Worm (Caenorhabditis elegans) whole organism, dauer: ENCODE measurements around the gene C44H4.4.
"Not testable (repeated sequence)": the region's sequence is repeated elsewhere in the genome, so short reads cannot be mapped to it uniquely, and the experiment has no call there.

Experiments
- unc-62 ChIP-seq: sonication (generic microtip); optimal IDR thresholded peaks from 2 replicates; lab custom pipeline; 2017; ENCODE audit warnings: missing biosample characterization, missing genetic modification reagents, missing genetic modification characterization

C44H4.4 gene

DNA sequence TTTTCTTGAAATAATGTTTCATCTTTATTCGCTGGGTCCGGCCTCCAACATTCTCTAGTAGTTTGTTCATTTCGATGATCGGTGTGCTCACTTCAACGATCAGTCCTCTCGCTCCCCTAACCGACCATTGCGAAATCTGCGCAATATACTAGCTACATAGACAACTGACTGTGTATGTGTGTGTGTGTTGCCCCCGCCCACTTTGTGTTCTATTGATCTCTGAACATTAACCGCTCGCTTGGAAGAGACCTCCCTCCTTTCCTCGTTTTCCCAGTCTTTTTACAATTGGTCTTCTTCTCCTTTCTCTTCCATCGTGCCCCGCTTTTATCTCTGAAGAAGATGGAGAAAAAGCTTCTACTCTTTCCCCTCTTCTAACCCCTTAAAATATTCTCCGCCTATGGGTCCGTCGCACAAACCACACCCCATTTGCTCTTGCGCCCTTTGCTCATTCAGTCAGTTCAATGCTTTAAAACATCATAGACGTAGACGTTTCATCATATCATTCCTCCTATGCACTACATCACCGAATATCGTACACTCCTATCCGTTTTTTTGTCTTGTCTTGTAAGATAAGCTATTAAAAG is 31.5 kb downstream of the C44H4.4 start:
- TF ChIP-seq unc-62 (GFP tag; lab: Kevin White, UChicago), result no peak

DNA sequence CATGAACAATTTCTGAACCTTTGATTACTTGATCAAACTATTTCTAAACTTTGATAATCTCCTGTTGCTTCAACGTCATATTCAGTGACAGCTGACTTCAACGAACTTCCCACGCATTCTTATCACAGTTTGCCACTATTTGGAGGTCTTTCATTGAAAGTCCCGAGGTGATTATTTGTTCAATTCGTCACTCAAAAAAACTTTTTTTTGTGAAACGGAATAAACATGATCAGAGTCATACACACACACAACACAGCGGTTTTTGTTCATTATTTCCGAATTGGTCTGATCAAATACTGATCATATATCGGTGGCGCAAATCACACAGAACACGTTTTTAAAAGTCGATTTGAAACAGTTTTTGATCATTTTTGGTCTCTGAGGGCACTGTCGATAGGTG is 32.5 kb downstream of the C44H4.4 start:
- no peak for TF ChIP-seq unc-62 (GFP tag; lab: Kevin White, UChicago)

ce11 chrX:14549709-14550199 is 39.1 kb downstream of the C44H4.4 start, which contains the start of gene ram-5:
TSS of gene ram-5 (plus strand) at chrX:14550149.
- no peak for TF ChIP-seq unc-62 (GFP tag; lab: Kevin White, UChicago)

- TF ChIP-seq unc-62 (GFP tag; lab: Kevin White, UChicago), result no peak
Observed at ce11 chrX:14545543-14545942, 43.4 kb downstream of the C44H4.4 start, which contains the start of gene enri-2. TSS of gene enri-2 (plus strand) at chrX:14545843.

DNA sequence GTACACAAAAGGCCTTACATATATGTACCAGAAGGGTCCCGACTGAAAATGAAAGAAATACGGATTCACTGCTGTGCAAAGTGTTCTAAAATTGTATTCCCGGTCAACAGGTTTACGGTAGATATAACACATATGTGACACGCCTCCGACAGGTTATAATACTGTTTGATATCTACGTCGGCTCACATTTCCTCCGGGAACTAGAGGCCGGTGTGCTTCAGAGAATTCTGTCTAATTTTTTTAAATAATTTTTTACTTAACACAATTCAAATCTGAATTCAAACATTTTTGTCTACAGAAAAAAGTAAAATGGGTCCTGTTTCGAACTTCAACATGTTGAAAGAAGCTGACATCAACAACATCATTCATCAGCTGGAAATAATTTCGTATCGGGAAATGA is 45.7 kb downstream of the C44H4.4 start, which contains the start of gene T24C2.3:
Gene T24C2.3, plus strand, starts transcription at position 301 of the 400 bp plus-strand sequence.
- TF ChIP-seq unc-62 (GFP tag; lab: Kevin White, UChicago), result no peak

ce11 chrX:14541992-14542391 is 46.9 kb downstream of the C44H4.4 start, which contains the start of gene fbxa-81:
TSS of gene fbxa-81 (minus strand) at chrX:14542092.
- TF ChIP-seq unc-62 (GFP tag; lab: Kevin White, UChicago), result no peak

DNA sequence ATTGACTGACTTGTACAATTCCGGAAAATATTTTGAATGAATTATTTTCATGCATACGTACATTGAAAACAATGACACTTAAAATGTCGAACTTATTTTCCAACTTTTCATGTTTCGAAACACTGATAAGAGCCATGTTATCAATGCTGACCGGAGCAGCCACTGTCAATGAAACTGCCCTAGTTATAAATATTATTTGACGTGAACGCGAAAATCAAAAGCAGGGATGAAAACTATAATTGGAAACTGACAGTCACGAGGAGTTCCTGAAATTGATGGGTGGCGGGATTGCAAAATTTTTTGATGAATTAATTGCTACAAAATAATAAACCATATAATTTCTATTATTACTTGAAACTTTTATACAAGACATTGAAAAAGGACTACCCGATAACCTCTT is 49.4 kb downstream of the C44H4.4 start:
- TF ChIP-seq unc-62 (GFP tag; lab: Kevin White, UChicago), result no peak

DNA sequence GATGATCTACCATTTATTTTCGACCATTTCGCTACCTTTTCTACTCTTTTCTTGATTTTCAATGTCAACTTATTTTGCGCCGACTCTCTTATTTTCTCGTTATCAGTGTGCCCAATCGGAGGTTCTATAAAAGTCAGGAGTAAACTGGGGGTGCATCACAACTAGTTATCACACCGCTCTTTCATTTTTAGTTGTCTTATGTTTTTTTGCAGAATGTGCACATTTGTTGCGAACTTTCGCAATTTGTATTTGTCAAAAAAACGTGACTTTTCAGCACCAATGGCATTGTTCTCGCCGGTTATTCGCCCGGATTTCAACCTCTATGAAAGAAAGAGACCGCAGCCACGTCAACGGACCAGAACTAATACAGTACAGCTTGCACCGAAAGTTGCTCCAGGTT is 51.3 kb downstream of the C44H4.4 start:
- no peak for TF ChIP-seq unc-62 (GFP tag; lab: Kevin White, UChicago)

DNA sequence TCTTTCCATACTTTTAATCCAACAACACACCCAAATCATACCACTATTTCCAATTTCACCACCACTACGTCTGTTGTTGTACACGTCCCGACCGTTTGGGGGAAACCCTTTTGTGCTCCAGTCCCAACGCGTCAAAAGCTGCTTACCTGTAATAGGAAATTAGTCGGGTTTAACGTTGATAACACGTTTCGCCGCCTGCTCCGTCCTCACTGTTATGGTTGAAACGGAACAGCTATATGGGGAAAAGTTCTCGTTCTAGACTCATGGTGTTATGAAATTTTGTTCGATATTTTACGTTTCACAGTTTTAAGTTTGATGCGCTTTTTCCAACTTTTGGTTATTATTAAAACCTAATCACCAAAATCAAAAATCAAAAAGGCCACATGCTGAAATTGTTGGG is 53.0 kb downstream of the C44H4.4 start:
- no peak for TF ChIP-seq unc-62 (GFP tag; lab: Kevin White, UChicago)

DNA sequence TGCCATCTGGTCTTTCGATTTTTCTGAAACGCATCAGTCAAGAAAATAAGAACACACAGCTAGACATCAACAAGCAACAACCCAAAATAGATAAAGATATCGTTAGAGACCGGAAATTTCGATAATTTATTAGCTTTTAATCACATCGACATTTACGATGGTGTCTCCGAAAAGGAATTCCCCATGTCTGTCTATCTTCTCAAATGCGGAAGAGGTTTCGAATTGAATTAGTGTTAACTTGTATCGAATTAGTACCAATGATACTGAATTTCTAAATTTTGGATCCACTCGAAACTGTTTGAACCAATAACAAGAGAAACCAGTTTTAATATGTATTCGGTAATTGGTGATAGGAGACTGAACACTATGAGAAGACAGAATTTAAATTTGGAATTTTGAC is 54.3 kb downstream of the C44H4.4 start:
- TF ChIP-seq unc-62 (GFP tag; lab: Kevin White, UChicago), result no peak

ce11 chrX:14534117-14534516 is 54.8 kb downstream of the C44H4.4 start, which contains the start of gene T24C2.5:
TSS of gene T24C2.5 (plus strand) at chrX:14534417.
- no peak for TF ChIP-seq unc-62 (GFP tag; lab: Kevin White, UChicago)

ce11 chrX:14530107-14530506 is 58.8 kb downstream of the C44H4.4 start, which contains the start of gene nspc-20:
TSS of gene nspc-20 (minus strand) at chrX:14530207.
- TF ChIP-seq unc-62 (GFP tag; lab: Kevin White, UChicago), result no peak

ce11 chrX:14528399-14528798 is 60.5 kb downstream of the C44H4.4 start, which contains the start of gene nspc-19:
TSS of gene nspc-19 (plus strand) at chrX:14528699.
- not testable (repeated sequence) for TF ChIP-seq unc-62 (GFP tag; lab: Kevin White, UChicago)

ce11 chrX:14527559-14527958 is 61.3 kb downstream of the C44H4.4 start, which contains the start of gene nspc-18:
TSS of gene nspc-18 (minus strand) at chrX:14527659.
- TF ChIP-seq unc-62 (GFP tag; lab: Kevin White, UChicago), result no peak

ce11 chrX:14525325-14526305 is 63.3 kb downstream of the C44H4.4 start:
- TF ChIP-seq unc-62 (GFP tag; lab: Kevin White, UChicago), result peak; percentile 76

DNA sequence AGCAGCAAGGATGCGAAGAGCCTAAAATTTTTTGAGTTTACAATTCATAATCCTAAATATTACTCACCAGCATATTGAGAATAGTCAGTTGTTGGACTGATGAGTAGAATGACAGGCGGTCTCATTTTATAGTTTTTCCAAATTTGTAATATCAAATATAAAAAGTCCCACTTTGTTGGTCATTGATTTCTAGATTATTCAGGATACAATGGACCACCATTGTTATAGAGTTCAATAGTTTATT is 63.9 kb downstream of the C44H4.4 start, which contains the start of gene nspc-17:
Gene nspc-17, minus strand, starts transcription at position 101 of the 244 bp plus-strand sequence.
- not testable (repeated sequence) for TF ChIP-seq unc-62 (GFP tag; lab: Kevin White, UChicago)
